Fruit fly (Drosophila melanogaster) whole organism, wandering third instar larva: Measurements from ENCODE around the gene blanks.

Experiments
- Dfd ChIP-seq: fragments of >200 bp; optimal IDR thresholded peaks from 2 replicates; lab custom pipeline; 2017; ENCODE audit warnings: missing biosample characterization, missing genetic modification characterization
- HLH106 ChIP-seq: fragments of 200-800 bp; optimal IDR thresholded peaks from 3 replicates; lab custom pipeline; 2019; ENCODE audit warnings: missing biosample characterization, mild to moderate bottlenecking, missing genetic modification characterization, moderate library complexity
- Hr83 ChIP-seq: fragments of 200-300 bp; sonication (Bioruptor generic); optimal IDR thresholded peaks from 2 replicates; lab custom pipeline; 2016; ENCODE audit warnings: missing biosample characterization, mild to moderate bottlenecking, missing genetic modification characterization, moderate library complexity; ENCODE audit not compliant: poor library complexity, severe bottlenecking
- N ChIP-seq: fragments of >200 bp; optimal IDR thresholded peaks from 2 replicates; lab custom pipeline; 2018; ENCODE audit warnings: missing biosample characterization, missing external identifiers, missing genetic modification characterization
- Vsx2 ChIP-seq: fragments of 200-300, 225-300 bp; sonication (Bioruptor generic); optimal IDR thresholded peaks from 2 replicates; lab custom pipeline; 2018; ENCODE audit warnings: missing biosample characterization, missing genetic modification characterization; ENCODE audit not compliant: partially characterized antibody
- ey ChIP-seq: fragments of 200-800 bp; sonication (Bioruptor generic); optimal IDR thresholded peaks from 2 replicates; lab custom pipeline; 2016; ENCODE audit warnings: missing biosample characterization, missing genetic modification characterization
- lola ChIP-seq: fragments of >200 bp; optimal IDR thresholded peaks from 2 replicates; lab custom pipeline; 2017; ENCODE audit warnings: missing biosample characterization, missing genetic modification characterization
- pan ChIP-seq: fragments of >200 bp; optimal IDR thresholded peaks from 2 replicates; lab custom pipeline; 2017
- psq ChIP-seq: fragments of 200-800 bp; sonication (Bioruptor generic); optimal IDR thresholded peaks from 3 replicates; lab custom pipeline; 2017; ENCODE audit warnings: missing biosample characterization, mild to moderate bottlenecking, missing genetic modification characterization, moderate library complexity
- tai ChIP-seq: sonication (Bioruptor generic); optimal IDR thresholded peaks from 2 replicates; lab custom pipeline; 2016; ENCODE audit warnings: missing biosample characterization, missing genetic modification characterization
- woc ChIP-seq: sonication (Bioruptor generic); optimal IDR thresholded peaks from 2 replicates; lab custom pipeline; 2016; ENCODE audit warnings: missing biosample characterization, mild to moderate bottlenecking, missing genetic modification characterization

blanks gene

DNA sequence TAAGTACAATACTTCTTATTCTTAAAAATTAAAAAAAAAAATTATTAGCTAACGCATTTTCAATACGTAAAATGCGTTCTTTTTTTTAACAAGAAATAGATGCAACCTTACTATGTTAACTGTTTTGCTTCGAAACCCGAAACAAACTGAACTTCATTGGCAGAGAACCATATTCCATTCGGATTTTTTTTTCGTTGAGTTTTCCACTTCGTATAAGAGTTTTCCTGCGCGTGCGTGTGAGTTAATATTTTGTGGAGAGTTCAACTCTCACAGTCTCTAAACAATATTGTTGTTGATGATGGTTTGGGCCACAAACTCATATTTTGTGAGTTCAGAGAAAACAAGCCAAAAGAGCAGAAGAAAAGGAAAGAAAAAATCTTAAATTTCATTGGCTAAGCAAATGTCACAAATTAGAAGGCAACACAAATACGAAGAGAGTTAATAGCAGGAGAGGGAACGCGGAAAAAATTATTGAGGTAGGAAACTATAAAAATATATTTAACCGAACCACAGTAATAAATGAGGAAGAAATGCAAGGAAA lies 46.2 kb downstream of the blanks start:
- TF ChIP-seq N (GFP tag; lab: Kevin White, UChicago): no peak
- TF ChIP-seq Vsx2 (GFP tag; lab: Kevin White, UChicago): peak; percentile 16

DNA sequence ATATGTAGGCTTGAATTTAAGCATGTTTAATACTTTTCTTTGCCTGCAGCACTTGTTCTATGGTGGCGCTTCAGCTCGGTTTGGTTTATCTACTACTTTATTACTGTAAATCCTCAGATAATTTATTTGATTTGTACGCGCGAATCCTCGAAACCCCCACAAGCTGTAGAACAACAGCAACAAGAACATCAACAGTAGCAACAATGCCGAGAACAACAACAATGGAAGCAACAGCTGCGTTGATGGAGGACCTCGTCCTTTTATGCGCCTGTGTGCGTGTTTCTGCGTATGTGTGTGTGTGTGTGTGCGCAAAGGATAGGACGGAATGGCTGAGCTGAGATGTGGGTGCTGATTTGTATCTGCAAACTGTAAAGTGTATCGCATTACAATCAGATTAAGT lies 50.9 kb downstream of the blanks start:
- no peak for TF ChIP-seq lola
- TF ChIP-seq ey (GFP tag; lab: Kevin White, UChicago): no peak
- TF ChIP-seq HLH106 (tag; lab: Kevin White, UChicago): no peak
- peak; percentile 32 for TF ChIP-seq Dfd
- TF ChIP-seq psq (GFP tag; lab: Kevin White, UChicago): no peak
- TF ChIP-seq tai (GFP tag; lab: Kevin White, UChicago): no peak
- no peak for TF ChIP-seq pan (lab: Kevin White, UChicago)
- TF ChIP-seq woc (GFP tag; lab: Kevin White, UChicago): no peak
- TF ChIP-seq Hr83 (GFP tag; lab: Kevin White, UChicago): no peak
- TF ChIP-seq, all 38 proteins: peak for 1
